Fruit fly (Drosophila melanogaster): Measurements from ENCODE around the gene mav.

DNA sequence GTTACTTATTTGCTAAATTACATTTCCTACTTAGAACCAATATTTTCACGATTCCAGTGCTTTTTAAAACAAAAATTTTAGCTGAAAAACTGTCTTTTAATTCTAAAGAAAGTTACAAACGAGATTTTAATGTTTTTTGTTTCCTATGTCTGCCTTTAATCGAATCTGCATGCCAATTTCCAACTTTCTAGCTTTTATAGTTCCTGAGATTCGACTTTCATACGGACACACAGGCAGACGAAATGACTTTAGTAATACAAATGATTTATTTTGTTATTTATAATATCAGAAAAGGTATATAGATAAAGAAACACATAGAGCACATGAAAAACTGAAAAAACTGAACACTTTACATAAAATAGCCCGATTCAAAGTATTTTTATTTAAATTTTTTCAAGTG, 49.4 kb downstream of the mav start:
- TF ChIP-seq CG11294 (GFP tag; IDR thresholded peaks at IDR 0.05) (no peak), Sox102F (GFP tag; optimal IDR thresholded peaks at IDR 0.05) (no peak), CG6276 (GFP tag; optimal IDR thresholded peaks at IDR 0.05) (no peak), CG6792 (GFP tag; optimal IDR thresholded peaks at IDR 0.05) (no peak), cyc (GFP tag; optimal IDR thresholded peaks at IDR 0.05) (no peak), Met (GFP tag; optimal IDR thresholded peaks at IDR 0.05) (no peak), CG31627 (GFP tag; optimal IDR thresholded peaks at IDR 0.05) (no peak), CG7368 (GFP tag; optimal IDR thresholded peaks at IDR 0.05) (no peak), ss (GFP tag; optimal IDR thresholded peaks at IDR 0.05) (no peak), Ets96B (tag; optimal IDR thresholded peaks at IDR 0.05) (no peak)

Data from whole organism, prepupa.